Fruit fly (Drosophila melanogaster): ENCODE data around the gene mRpS10.

DNA sequence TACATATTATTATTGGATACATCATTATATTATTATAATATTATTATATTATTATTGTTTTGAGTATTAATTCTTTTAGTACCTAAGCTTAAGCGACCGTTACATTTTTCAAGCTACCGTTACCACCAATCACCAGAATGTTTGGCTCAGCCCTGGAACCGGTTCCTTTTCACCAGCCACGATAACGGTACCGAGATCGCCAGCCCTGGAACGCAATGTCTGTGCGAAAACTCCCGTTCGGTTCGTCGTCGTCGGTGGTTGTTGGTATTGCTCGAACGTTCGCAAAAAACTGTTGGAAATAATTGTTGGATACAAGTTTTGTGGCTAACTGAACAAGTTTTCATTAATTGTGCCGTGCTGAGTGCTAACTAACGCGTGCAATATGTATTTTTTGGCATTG, 20.3 kb downstream of the mRpS10 start, which contains the start of gene CG42404:
- TF ChIP-seq insv (optimal IDR thresholded peaks at IDR 0.05) (no peak), ttk (optimal IDR thresholded peaks at IDR 0.05) (no peak), h (optimal IDR thresholded peaks at IDR 0.05) (no peak)

Measured in Kc167 (cell line).